Fruit fly (Drosophila melanogaster) whole organism, embryonic: ENCODE measurements around the gene CrebB.

Experiments used
- Atf3 ChIP-seq: fragments of 200-800 bp; sonication (Bioruptor generic); optimal IDR thresholded peaks from 3 replicates; lab custom pipeline; 2016; ENCODE audit warnings: missing biosample characterization, missing genetic modification characterization
- Bteb2 ChIP-seq: fragments of 200-800 bp; sonication (Bioruptor generic); optimal IDR thresholded peaks from 2 replicates; lab custom pipeline; 2016; ENCODE audit warnings: missing biosample characterization, missing genetic modification characterization
- CG1024 ChIP-seq: fragments of 200-800 bp; sonication (Bioruptor generic); IDR thresholded peaks from 2 replicates; pipeline ENCODE4 v1.3.6; 2022; ENCODE audit warnings: missing biosample characterization, missing genetic modification characterization
- CG10431 ChIP-seq: fragments of 200-800 bp; sonication (Bioruptor generic); optimal IDR thresholded peaks from 3 replicates; lab custom pipeline; 2018; ENCODE audit warnings: missing biosample characterization, mild to moderate bottlenecking, missing genetic modification characterization
- CG11093 ChIP-seq: fragments of 200-800 bp; sonication (Bioruptor generic); IDR thresholded peaks from 3 replicates; pipeline ENCODE4 v1.3.6; 2022; ENCODE audit warnings: missing biosample characterization, missing genetic modification characterization
- CG13424 ChIP-seq: fragments of 200-800 bp; sonication (Bioruptor generic); optimal IDR thresholded peaks from 2 replicates; lab custom pipeline; 2019; ENCODE audit warnings: missing biosample characterization, mild to moderate bottlenecking, missing genetic modification characterization, moderate library complexity
- CG16779 ChIP-seq: fragments of 200-800 bp; sonication (Bioruptor generic); IDR thresholded peaks from 2 replicates; pipeline ENCODE4 v1.3.6; 2022; ENCODE audit warnings: missing biosample characterization, missing genetic modification characterization
- CG17385 ChIP-seq: fragments of 200-800 bp; sonication (Bioruptor generic); optimal IDR thresholded peaks from 3 replicates; lab custom pipeline; 2018; ENCODE audit warnings: missing biosample characterization, mild to moderate bottlenecking, missing genetic modification characterization
- CG17612 ChIP-seq: fragments of 200-800 bp; sonication (Bioruptor generic); IDR thresholded peaks from 2 replicates; pipeline ENCODE4 v1.3.6; 2022; ENCODE audit warnings: missing biosample characterization, missing genetic modification characterization
- CG1832 ChIP-seq: fragments of 200-800 bp; sonication (Bioruptor generic); optimal IDR thresholded peaks from 2 replicates; lab custom pipeline; 2017; ENCODE audit warnings: missing biosample characterization, mild to moderate bottlenecking, missing genetic modification characterization, inconsistent platforms
- CG30431 ChIP-seq: fragments of 200-800 bp; sonication (Bioruptor generic); optimal IDR thresholded peaks from 2 replicates; lab custom pipeline; 2017; ENCODE audit warnings: missing biosample characterization, missing genetic modification characterization
- CG31388 ChIP-seq: fragments of 200-800 bp; sonication (Bioruptor generic); optimal IDR thresholded peaks from 2 replicates; lab custom pipeline; 2016; ENCODE audit warnings: missing biosample characterization, missing genetic modification characterization
- CG34224 ChIP-seq: fragments of 200-800 bp; sonication (Bioruptor generic); IDR thresholded peaks from 3 replicates; pipeline ENCODE4 v1.3.6; 2022; ENCODE audit warnings: missing biosample characterization, missing genetic modification characterization; ENCODE audit not compliant: partially characterized antibody
- CG4424 ChIP-seq: fragments of 200-800 bp; sonication (Bioruptor generic); optimal IDR thresholded peaks from 3 replicates; lab custom pipeline; 2016; ENCODE audit warnings: missing biosample characterization, missing genetic modification characterization
- CG5180 ChIP-seq: fragments of 200-800 bp; sonication (Bioruptor generic); optimal IDR thresholded peaks from 3 replicates; lab custom pipeline; 2017; ENCODE audit warnings: missing biosample characterization, missing genetic modification characterization, mild to moderate bottlenecking, moderate library complexity, missing genetic modification reagents
- CG6654 ChIP-seq: fragments of 200-800 bp; sonication (Bioruptor generic); optimal IDR thresholded peaks from 2 replicates; lab custom pipeline; 2017; ENCODE audit warnings: missing biosample characterization, mild to moderate bottlenecking, missing genetic modification characterization
- CG6791 ChIP-seq: fragments of 200-800 bp; sonication (Bioruptor generic); IDR thresholded peaks from 3 replicates; pipeline ENCODE4 v1.3.6; 2022; ENCODE audit warnings: missing biosample characterization, missing genetic modification characterization; ENCODE audit not compliant: partially characterized antibody
- CG7271 ChIP-seq: fragments of 200-800 bp; sonication (Bioruptor generic); optimal IDR thresholded peaks from 2 replicates; lab custom pipeline; 2018; ENCODE audit warnings: missing biosample characterization, mild to moderate bottlenecking, missing genetic modification characterization, moderate library complexity
- CG7786 ChIP-seq: fragments of 200-800 bp; sonication (Bioruptor generic); optimal IDR thresholded peaks from 2 replicates; lab custom pipeline; 2016; ENCODE audit warnings: missing biosample characterization, missing genetic modification characterization
- CG7928 ChIP-seq: fragments of 200-800 bp; sonication (Bioruptor generic); optimal IDR thresholded peaks from 2 replicates; lab custom pipeline; 2017; ENCODE audit warnings: missing biosample characterization, mild to moderate bottlenecking, missing genetic modification characterization
- CG8924 ChIP-seq: fragments of 200-800 bp; optimal IDR thresholded peaks from 3 replicates; lab custom pipeline; 2019; ENCODE audit warnings: missing biosample characterization, mild to moderate bottlenecking, missing genetic modification characterization, moderate library complexity
- CG9215 ChIP-seq: fragments of 200-800 bp; sonication (Bioruptor generic); IDR thresholded peaks from 2 replicates; pipeline ENCODE4 v1.3.6; 2022; ENCODE audit warnings: missing biosample characterization, missing genetic modification characterization
- CG9932 ChIP-seq: fragments of 200-800 bp; sonication (Bioruptor generic); IDR thresholded peaks from 2 replicates; pipeline ENCODE4 v1.3.6; 2022; ENCODE audit warnings: missing biosample characterization, missing genetic modification characterization
- CrebB ChIP-seq: fragments of 200-800 bp; sonication (Bioruptor generic); optimal IDR thresholded peaks from 3 replicates; lab custom pipeline; 2018; ENCODE audit warnings: missing biosample characterization, mild to moderate bottlenecking, missing genetic modification characterization
- Doc2 ChIP-seq: fragments of 200-800 bp; sonication (Bioruptor generic); IDR thresholded peaks from 2 replicates; pipeline ENCODE4 v1.3.6; 2022; ENCODE audit warnings: missing biosample characterization, missing genetic modification characterization
- GATAe ChIP-seq: fragments of 200-800 bp; sonication (Bioruptor generic); conservative IDR thresholded peaks from 2 replicates; pipeline ENCODE4 v1.3.6; 2022; ENCODE audit warnings: missing biosample characterization, missing genetic modification characterization
- Gug ChIP-seq: fragments of 200-800 bp; sonication (Bioruptor generic); IDR thresholded peaks from 4 replicates; pipeline ENCODE4 v1.3.6; 2022; ENCODE audit warnings: missing biosample characterization, missing genetic modification characterization
- HLH54F ChIP-seq: fragments of 200-800 bp; sonication (Bioruptor generic); optimal IDR thresholded peaks from 3 replicates; lab custom pipeline; 2016; ENCODE audit warnings: missing biosample characterization, missing genetic modification characterization
- HLHmδ ChIP-seq: fragments of 200-800 bp; sonication (Bioruptor generic); optimal IDR thresholded peaks from 2 replicates; lab custom pipeline; 2018; ENCODE audit warnings: missing biosample characterization, mild to moderate bottlenecking, missing genetic modification characterization, moderate library complexity
- Hey ChIP-seq: fragments of 200-800 bp; sonication (Bioruptor generic); optimal IDR thresholded peaks from 3 replicates; lab custom pipeline; 2018; ENCODE audit warnings: missing biosample characterization, mild to moderate bottlenecking, missing genetic modification characterization
- Hr3 ChIP-seq: fragments of 200-800 bp; sonication (Bioruptor generic); optimal IDR thresholded peaks from 3 replicates; lab custom pipeline; 2016; ENCODE audit warnings: missing biosample characterization, missing genetic modification characterization
- Hr39 ChIP-seq: fragments of >200 bp; optimal IDR thresholded peaks from 2 replicates; lab custom pipeline; 2017
- Meics ChIP-seq: fragments of 200-800 bp; sonication (Bioruptor generic); optimal IDR thresholded peaks from 2 replicates; lab custom pipeline; 2017; ENCODE audit warnings: missing biosample characterization, mild to moderate bottlenecking, missing genetic modification characterization
- Pdp1 ChIP-seq, 2 experiments: fragments of 200-800 bp; sonication (Bioruptor generic); optimal IDR thresholded peaks; 3 replicates each; lab custom pipeline; 2016; ENCODE audit warnings: missing biosample characterization in 2 of 2, missing genetic modification characterization in 2 of 2, mild to moderate bottlenecking in 1 of 2, moderate library complexity in 1 of 2
- Spps ChIP-seq: fragments of 200-800 bp; sonication (Bioruptor generic); optimal IDR thresholded peaks from 2 replicates; lab custom pipeline; 2018; ENCODE audit warnings: missing biosample characterization, mild to moderate bottlenecking, missing genetic modification characterization
- ab ChIP-seq: fragments of 200-800 bp; sonication (Bioruptor generic); optimal IDR thresholded peaks from 2 replicates; lab custom pipeline; 2016; ENCODE audit warnings: missing biosample characterization, missing genetic modification characterization
- ac ChIP-seq: fragments of 200-800 bp; sonication (Bioruptor generic); optimal IDR thresholded peaks from 3 replicates; lab custom pipeline; 2017; ENCODE audit warnings: missing biosample characterization, mild to moderate bottlenecking, missing genetic modification characterization
- ash1 ChIP-seq: fragments of 200-800 bp; sonication (Bioruptor generic); optimal IDR thresholded peaks from 2 replicates; lab custom pipeline; 2018; ENCODE audit warnings: missing biosample characterization, mild to moderate bottlenecking, missing genetic modification characterization
- bowl ChIP-seq: fragments of 200-800 bp; sonication (Bioruptor generic); IDR thresholded peaks from 2 replicates; pipeline ENCODE4 v1.3.6; 2022; ENCODE audit warnings: missing biosample characterization, missing genetic modification characterization
- eve ChIP-seq, 2 experiments: fragments of >200 bp; optimal IDR thresholded peaks; 2 replicates each; lab custom pipeline; 2017; ENCODE audit warnings: missing biosample characterization in 2 of 2, missing genetic modification characterization in 2 of 2
- eyg ChIP-seq: fragments of 200-800 bp; sonication (Bioruptor generic); optimal IDR thresholded peaks from 3 replicates; lab custom pipeline; 2016; ENCODE audit warnings: missing biosample characterization, missing genetic modification characterization
- gfzf ChIP-seq: fragments of 200-800 bp; sonication (Bioruptor generic); optimal IDR thresholded peaks from 2 replicates; lab custom pipeline; 2016; ENCODE audit warnings: missing biosample characterization, mild to moderate bottlenecking, missing genetic modification characterization, moderate library complexity
- jumu ChIP-seq: fragments of 200-800 bp; sonication (Bioruptor generic); optimal IDR thresholded peaks from 3 replicates; lab custom pipeline; 2016; ENCODE audit warnings: missing biosample characterization, missing genetic modification characterization
- ken ChIP-seq: fragments of 200-800 bp; sonication (Bioruptor generic); IDR thresholded peaks from 3 replicates; pipeline ENCODE4 v1.3.6; 2022; ENCODE audit warnings: missing biosample characterization, missing genetic modification characterization
- luna ChIP-seq: fragments of 200-800 bp; sonication (Bioruptor generic); optimal IDR thresholded peaks from 2 replicates; lab custom pipeline; 2016; ENCODE audit warnings: missing biosample characterization, missing genetic modification characterization
- nmo ChIP-seq: fragments of 200-800 bp; sonication (Bioruptor generic); optimal IDR thresholded peaks from 2 replicates; lab custom pipeline; 2018; ENCODE audit warnings: missing biosample characterization, mild to moderate bottlenecking, missing genetic modification characterization, moderate library complexity
- phol ChIP-seq: fragments of 200-800 bp; sonication (Bioruptor generic); optimal IDR thresholded peaks from 3 replicates; lab custom pipeline; 2018; ENCODE audit warnings: missing biosample characterization, mild to moderate bottlenecking, missing genetic modification characterization, moderate library complexity
- pnt ChIP-seq: fragments of 200-800 bp; sonication (Bioruptor generic); optimal IDR thresholded peaks from 3 replicates; lab custom pipeline; 2016; ENCODE audit warnings: missing biosample characterization, missing genetic modification characterization
- salm ChIP-seq: fragments of 200-800 bp; sonication (Bioruptor generic); optimal IDR thresholded peaks from 2 replicates; lab custom pipeline; 2018; ENCODE audit warnings: missing biosample characterization, mild to moderate bottlenecking, missing genetic modification characterization
- stwl ChIP-seq: fragments of 200-800 bp; sonication (Bioruptor generic); optimal IDR thresholded peaks from 3 replicates; lab custom pipeline; 2018; ENCODE audit warnings: missing biosample characterization, mild to moderate bottlenecking, missing genetic modification characterization, moderate library complexity
- tx ChIP-seq: fragments of 200-800 bp; sonication (Bioruptor generic); optimal IDR thresholded peaks from 2 replicates; lab custom pipeline; 2016; ENCODE audit warnings: missing biosample characterization, missing genetic modification characterization

CrebB gene

dm6 chrX:18358352-18358931, 7.7 kb upstream of the CrebB start, which contains the start of gene CG6106 (continued):
- no peak for TF ChIP-seq CG11093
- 0 out of 3 replicates have a peak, but pooled peaks have one; percentile 21 for TF ChIP-seq ken (GFP tag; lab: Robert Waterston, UW)
- no peak for TF ChIP-seq Hey (tag; lab: Kevin White, UChicago)
- no peak for TF ChIP-seq stwl (tag; lab: Kevin White, UChicago)
- no peak for TF ChIP-seq CG1832 (GFP tag; lab: Kevin White, UChicago)
- TF ChIP-seq Doc2 (GFP tag; lab: Robert Waterston, UW), result no peak
- no peak for TF ChIP-seq CG1024 (GFP tag; lab: Robert Waterston, UW)
- peak; percentile 7 for TF ChIP-seq Meics
- TF ChIP-seq HLH54F (GFP tag; lab: Kevin White, UChicago), result no peak
- TF ChIP-seq phol, result peak; percentile 59
- TF ChIP-seq tx (GFP tag; lab: Kevin White, UChicago), result no peak
- no peak for TF ChIP-seq CG8924 (tag; lab: Kevin White, UChicago)
- no peak for TF ChIP-seq ash1 (GFP tag; lab: Kevin White, UChicago)
- no peak for TF ChIP-seq CG16779 (GFP tag; lab: Robert Waterston, UW)
- TF ChIP-seq GATAe (GFP tag; lab: Robert Waterston, UW), result no peak
- no peak for TF ChIP-seq ac (GFP tag; lab: Kevin White, UChicago)
- peak; percentile 37; the same call in 1 of the 2 replicates for TF ChIP-seq CG9932 (GFP tag; lab: Robert Waterston, UW)
- no peak for TF ChIP-seq CrebB (tag; lab: Kevin White, UChicago)
- TF ChIP-seq CG9215, result no peak
- TF ChIP-seq luna, result no peak
- TF ChIP-seq CG7271 (tag; lab: Kevin White, UChicago), result no peak
- no peak for TF ChIP-seq Atf3 (GFP tag; lab: Kevin White, UChicago)
- peak in 1 of 2 experiments; percentile 57 for TF ChIP-seq eve (GFP tag; optimal IDR thresholded peaks at IDR 0.05; lab: Kevin White, UChicago)
- no peak for TF ChIP-seq CG30431 (GFP tag; lab: Kevin White, UChicago)
- TF ChIP-seq Gug (GFP tag; lab: Robert Waterston, UW), result 0 out of 4 replicates have a peak, but pooled peaks have one; percentile 3
- no peak for TF ChIP-seq jumu (GFP tag; lab: Kevin White, UChicago)
- no peak for TF ChIP-seq bowl (GFP tag; lab: Robert Waterston, UW)
- TF ChIP-seq Spps (tag; lab: Kevin White, UChicago), result no peak
- TF ChIP-seq CG34224 (GFP tag; lab: Robert Waterston, UW), result no peak
- no peak for TF ChIP-seq CG17612
- TF ChIP-seq CG4424 (GFP tag; lab: Kevin White, UChicago), result no peak
- no peak for TF ChIP-seq ab (GFP tag; lab: Kevin White, UChicago)
- TF ChIP-seq HLHmδ (GFP tag; lab: Kevin White, UChicago), result no peak
- TF ChIP-seq CG7786, result no peak
- TF ChIP-seq salm (tag; lab: Kevin White, UChicago), result no peak
- no peak for TF ChIP-seq pnt (GFP tag; lab: Kevin White, UChicago)
- no peak for TF ChIP-seq CG6791 (GFP tag; lab: Robert Waterston, UW)
- TF ChIP-seq Hr39 (lab: Kevin White, UChicago), result no peak
- no peak for TF ChIP-seq CG5180 (GFP tag; lab: Kevin White, UChicago)
- TF ChIP-seq Pdp1 (GFP tag; optimal IDR thresholded peaks at IDR 0.05; lab: Kevin White, UChicago), result peak in 1 of 2 experiments; percentile 17
- no peak for TF ChIP-seq Hr3
- TF ChIP-seq CG10431 (GFP tag; lab: Kevin White, UChicago), result no peak
- no peak for TF ChIP-seq eyg
- peak; percentile 39 for TF ChIP-seq CG13424
- TF ChIP-seq CG6654 (GFP tag; lab: Kevin White, UChicago), result no peak
- TF ChIP-seq Bteb2, result no peak
- TF ChIP-seq CG7928 (GFP tag; lab: Kevin White, UChicago), result no peak
- peak; percentile 26 for TF ChIP-seq nmo (GFP tag; lab: Kevin White, UChicago)
- no peak for TF ChIP-seq CG31388 (GFP tag; lab: Kevin White, UChicago)
- peak; percentile 8 for TF ChIP-seq CG17385 (GFP tag; lab: Kevin White, UChicago)
- no peak for TF ChIP-seq gfzf (GFP tag; lab: Kevin White, UChicago)
